Fruit fly (Drosophila melanogaster): ENCODE results near the gene cana.

dm6 chr2L:11280090-11280489 lies 10.5 kb downstream of the cana start, which contains the start of gene Ppt2:
- TF ChIP-seq Myc (optimal IDR thresholded peaks at IDR 0.05), result no peak
- no peak for TF ChIP-seq Sin3A (optimal IDR thresholded peaks at IDR 0.05)
- TF ChIP-seq insv (optimal IDR thresholded peaks at IDR 0.05), result no peak
- TF ChIP-seq ttk (optimal IDR thresholded peaks at IDR 0.05), result no peak
- TF ChIP-seq psq (optimal IDR thresholded peaks at IDR 0.05), result no peak
- TF ChIP-seq h (optimal IDR thresholded peaks at IDR 0.05), result no peak
